Fruit fly (Drosophila melanogaster) whole organism, embryonic: ENCODE results near the gene osp.
A peak's percentile ranks its signal among the peaks of the same experiment; 100 is the strongest.

Experiments used
- Adf1 ChIP-seq: fragments of 200-800 bp; sonication (Bioruptor generic); IDR thresholded peaks from 2 replicates; pipeline ENCODE4 v1.3.6; 2022; ENCODE audit warnings: missing biosample characterization, missing genetic modification characterization
- Bdp1 ChIP-seq: fragments of 200-800 bp; sonication (Bioruptor generic); optimal IDR thresholded peaks from 3 replicates; lab custom pipeline; 2016; ENCODE audit warnings: missing biosample characterization, missing genetic modification characterization
- CG10147 ChIP-seq: fragments of 200-800 bp; sonication (Bioruptor generic); optimal IDR thresholded peaks from 2 replicates; lab custom pipeline; 2019; ENCODE audit warnings: missing biosample characterization, mild to moderate bottlenecking, missing genetic modification characterization, moderate library complexity
- CG10209 ChIP-seq: fragments of 200-800 bp; sonication (Bioruptor generic); optimal IDR thresholded peaks from 3 replicates; lab custom pipeline; 2017; ENCODE audit warnings: missing biosample characterization, mild to moderate bottlenecking, missing genetic modification characterization, missing genetic modification reagents
- CG10654 ChIP-seq: fragments of 200-800 bp; sonication (Bioruptor generic); optimal IDR thresholded peaks from 2 replicates; lab custom pipeline; 2016; ENCODE audit warnings: missing biosample characterization, missing genetic modification characterization
- CG10959 ChIP-seq: fragments of 200-800 bp; sonication (Bioruptor generic); IDR thresholded peaks from 2 replicates; pipeline ENCODE4 v1.3.6; 2022; ENCODE audit warnings: missing biosample characterization, missing genetic modification characterization
- CG13424 ChIP-seq: fragments of 200-800 bp; sonication (Bioruptor generic); optimal IDR thresholded peaks from 2 replicates; lab custom pipeline; 2019; ENCODE audit warnings: missing biosample characterization, mild to moderate bottlenecking, missing genetic modification characterization, moderate library complexity
- CG13775 ChIP-seq: fragments of 200-800 bp; sonication (Bioruptor generic); optimal IDR thresholded peaks from 3 replicates; lab custom pipeline; 2017; ENCODE audit warnings: missing biosample characterization, mild to moderate bottlenecking, missing genetic modification characterization
- CG1603 ChIP-seq: fragments of 200-800 bp; sonication (Bioruptor generic); optimal IDR thresholded peaks from 2 replicates; lab custom pipeline; 2019; ENCODE audit warnings: missing biosample characterization, mild to moderate bottlenecking, missing genetic modification characterization, moderate library complexity
- CG17361 ChIP-seq: fragments of 200-800 bp; sonication (Bioruptor generic); IDR thresholded peaks from 3 replicates; pipeline ENCODE4 v1.3.6; 2022; ENCODE audit warnings: missing biosample characterization, missing genetic modification characterization
- CG1792 ChIP-seq: fragments of 200-800 bp; sonication (Bioruptor generic); optimal IDR thresholded peaks from 2 replicates; lab custom pipeline; 2016; ENCODE audit warnings: missing biosample characterization, missing genetic modification characterization
- CG18764 ChIP-seq: fragments of 200-800 bp; sonication (Bioruptor generic); optimal IDR thresholded peaks from 3 replicates; lab custom pipeline; 2016; ENCODE audit warnings: missing biosample characterization, missing genetic modification characterization
- CG2889 ChIP-seq: fragments of 200-800 bp; sonication (Bioruptor generic); IDR thresholded peaks from 3 replicates; pipeline ENCODE4 v1.3.6; 2022; ENCODE audit warnings: missing biosample characterization, missing genetic modification characterization
- CG31224 ChIP-seq: fragments of 200-800 bp; sonication (Bioruptor generic); IDR thresholded peaks from 2 replicates; pipeline ENCODE4 v1.3.6; 2022; ENCODE audit warnings: missing biosample characterization, missing genetic modification characterization
- CG31441 ChIP-seq: fragments of 200-800 bp; sonication (Bioruptor generic); IDR thresholded peaks from 2 replicates; pipeline ENCODE4 v1.3.6; 2022; ENCODE audit warnings: missing biosample characterization, missing genetic modification characterization
- CG3407 ChIP-seq: fragments of 200-800 bp; sonication (Bioruptor generic); optimal IDR thresholded peaks from 2 replicates; lab custom pipeline; 2018; ENCODE audit warnings: missing biosample characterization, mild to moderate bottlenecking, missing genetic modification characterization
- CG3995 ChIP-seq: fragments of 200-800 bp; sonication (Bioruptor generic); optimal IDR thresholded peaks from 3 replicates; lab custom pipeline; 2016; ENCODE audit warnings: missing biosample characterization, missing genetic modification characterization
- CG4617 ChIP-seq: fragments of 200-800 bp; sonication (Bioruptor generic); optimal IDR thresholded peaks from 3 replicates; lab custom pipeline; 2016; ENCODE audit warnings: missing biosample characterization, missing genetic modification characterization, borderline replicate concordance
- CG5180 ChIP-seq: fragments of 200-800 bp; sonication (Bioruptor generic); optimal IDR thresholded peaks from 3 replicates; lab custom pipeline; 2017; ENCODE audit warnings: missing biosample characterization, missing genetic modification characterization, mild to moderate bottlenecking, moderate library complexity, missing genetic modification reagents
- CG8478 ChIP-seq: fragments of >200 bp; optimal IDR thresholded peaks from 2 replicates; lab custom pipeline; 2018
- CG9215 ChIP-seq: fragments of 200-800 bp; sonication (Bioruptor generic); IDR thresholded peaks from 2 replicates; pipeline ENCODE4 v1.3.6; 2022; ENCODE audit warnings: missing biosample characterization, missing genetic modification characterization
- CkIIα-i1 ChIP-seq: fragments of 200-800 bp; sonication (Bioruptor generic); IDR thresholded peaks from 2 replicates; pipeline ENCODE4 v1.3.6; 2022; ENCODE audit warnings: missing biosample characterization, missing genetic modification characterization
- Dbx ChIP-seq: fragments of 200-800 bp; sonication (Bioruptor generic); IDR thresholded peaks from 3 replicates; pipeline ENCODE4 v1.3.6; 2022; ENCODE audit warnings: missing biosample characterization, missing genetic modification characterization
- Drgx ChIP-seq: fragments of 200-800 bp; sonication (Bioruptor generic); IDR thresholded peaks from 2 replicates; pipeline ENCODE4 v1.3.6; 2022; ENCODE audit warnings: missing biosample characterization, missing genetic modification characterization
- Eip74EF ChIP-seq, 2 experiments: fragments of 200-800 bp in 1 of 2; fragments of >200 bp in 1 of 2; sonication (Bioruptor generic) in 1 of 2; optimal IDR thresholded peaks; 2 replicates each; lab custom pipeline; 2017 to 2019; ENCODE audit warnings: missing biosample characterization in 2 of 2, missing genetic modification characterization in 2 of 2, mild to moderate bottlenecking in 1 of 2, moderate library complexity in 1 of 2
- Gug ChIP-seq: fragments of 200-800 bp; sonication (Bioruptor generic); IDR thresholded peaks from 4 replicates; pipeline ENCODE4 v1.3.6; 2022; ENCODE audit warnings: missing biosample characterization, missing genetic modification characterization
- H2.0 ChIP-seq: fragments of 200-800 bp; sonication (Bioruptor generic); IDR thresholded peaks from 2 replicates; pipeline ENCODE4 v1.3.6; 2022; ENCODE audit warnings: missing biosample characterization, missing genetic modification characterization
- Hr51 ChIP-seq, 2 experiments: fragments of 200-800 bp; sonication (Bioruptor generic); optimal IDR thresholded peaks; 2 replicates in 1 of 2; 3 replicates in 1 of 2; lab custom pipeline; 2016 to 2018; ENCODE audit warnings: missing biosample characterization in 2 of 2, missing genetic modification characterization in 2 of 2, mild to moderate bottlenecking in 1 of 2, moderate library complexity in 1 of 2
- MTF-1 ChIP-seq: fragments of 200-800 bp; sonication (Bioruptor generic); optimal IDR thresholded peaks from 2 replicates; lab custom pipeline; 2018; ENCODE audit warnings: missing biosample characterization, mild to moderate bottlenecking, missing genetic modification characterization, borderline replicate concordance
- Med ChIP-seq: fragments of 200-800 bp; sonication (Bioruptor generic); peaks from one replicate; lab custom pipeline; 2016; ENCODE audit warnings: missing biosample characterization, missing genetic modification characterization, mild to moderate bottlenecking, inconsistent platforms, moderate library complexity
- Nf-YC ChIP-seq: fragments of 200-800 bp; optimal IDR thresholded peaks from 3 replicates; lab custom pipeline; 2019; ENCODE audit warnings: missing biosample characterization, mild to moderate bottlenecking, missing genetic modification characterization, moderate library complexity
- Ssrp ChIP-seq: fragments of 200-800 bp; sonication (Bioruptor generic); optimal IDR thresholded peaks from 2 replicates; lab custom pipeline; 2018; ENCODE audit warnings: missing biosample characterization, mild to moderate bottlenecking, missing genetic modification characterization, moderate library complexity
- Usf ChIP-seq: fragments of 200-800 bp; sonication (Bioruptor generic); optimal IDR thresholded peaks from 2 replicates; lab custom pipeline; 2017; ENCODE audit warnings: missing genotype, missing biosample characterization, missing genetic modification characterization
- cad ChIP-seq: fragments of >200 bp; optimal IDR thresholded peaks from 2 replicates; lab custom pipeline; 2017; ENCODE audit warnings: missing biosample characterization, missing genetic modification characterization
- cato ChIP-seq: fragments of 200-800 bp; sonication (Bioruptor generic); optimal IDR thresholded peaks from 2 replicates; lab custom pipeline; 2016; ENCODE audit warnings: missing biosample characterization, missing genetic modification characterization, borderline replicate concordance
- chn ChIP-seq: fragments of 200-800 bp; sonication (Bioruptor generic); optimal IDR thresholded peaks from 2 replicates; lab custom pipeline; 2016; ENCODE audit warnings: missing biosample characterization, missing genetic modification characterization
- crp ChIP-seq, 2 experiments: fragments of 200-800 bp; sonication (Bioruptor generic); optimal IDR thresholded peaks; 2 replicates in 1 of 2; 3 replicates in 1 of 2; lab custom pipeline; 2017; ENCODE audit warnings: missing biosample characterization in 2 of 2, missing genetic modification characterization in 2 of 2, mild to moderate bottlenecking in 1 of 2, moderate library complexity in 1 of 2
- dpn ChIP-seq, 2 experiments: fragments of 200-800 bp; sonication (Bioruptor generic); optimal IDR thresholded peaks; 3 replicates each; lab custom pipeline; 2016; ENCODE audit warnings: missing biosample characterization in 2 of 2, missing genetic modification characterization in 2 of 2
- emc ChIP-seq: fragments of 200-800 bp; sonication (Bioruptor generic); optimal IDR thresholded peaks from 2 replicates; lab custom pipeline; 2016; ENCODE audit warnings: missing biosample characterization, missing genetic modification characterization
- ftz-f1 ChIP-seq: fragments of 200-800 bp; sonication (Bioruptor generic); optimal IDR thresholded peaks from 2 replicates; lab custom pipeline; 2016; ENCODE audit warnings: missing biosample characterization, missing genetic modification characterization
- h ChIP-seq: fragments of >200 bp; optimal IDR thresholded peaks from 2 replicates; lab custom pipeline; 2017
- her ChIP-seq: fragments of 200-800 bp; sonication (Bioruptor generic); optimal IDR thresholded peaks from 2 replicates; lab custom pipeline; 2016; ENCODE audit warnings: missing biosample characterization, missing genetic modification characterization
- jigr1 ChIP-seq: fragments of 200-800 bp; sonication (Bioruptor generic); IDR thresholded peaks from 3 replicates; pipeline ENCODE4 v1.3.6; 2022; ENCODE audit warnings: missing biosample characterization, missing genetic modification characterization
- ken ChIP-seq: fragments of 200-800 bp; sonication (Bioruptor generic); IDR thresholded peaks from 3 replicates; pipeline ENCODE4 v1.3.6; 2022; ENCODE audit warnings: missing biosample characterization, missing genetic modification characterization
- repo ChIP-seq: fragments of 200-800 bp; sonication (Bioruptor generic); optimal IDR thresholded peaks from 2 replicates; lab custom pipeline; 2016; ENCODE audit warnings: missing biosample characterization, missing genetic modification characterization
- slou ChIP-seq: fragments of 200-800 bp; sonication (Bioruptor generic); optimal IDR thresholded peaks from 3 replicates; lab custom pipeline; 2016; ENCODE audit warnings: missing biosample characterization, missing genetic modification characterization
- sr ChIP-seq: fragments of 200-800 bp; sonication (Bioruptor generic); IDR thresholded peaks from 3 replicates; pipeline ENCODE4 v1.3.6; 2022; ENCODE audit warnings: missing biosample characterization, missing genetic modification characterization
- stwl ChIP-seq: fragments of 200-800 bp; sonication (Bioruptor generic); optimal IDR thresholded peaks from 3 replicates; lab custom pipeline; 2018; ENCODE audit warnings: missing biosample characterization, mild to moderate bottlenecking, missing genetic modification characterization, moderate library complexity
- tap ChIP-seq: fragments of 200-800 bp; optimal IDR thresholded peaks from 3 replicates; lab custom pipeline; 2019; ENCODE audit warnings: missing biosample characterization, mild to moderate bottlenecking, missing genetic modification characterization, moderate library complexity
- trh ChIP-seq: fragments of 200-800 bp; sonication (Bioruptor generic); optimal IDR thresholded peaks from 2 replicates; lab custom pipeline; 2016; ENCODE audit warnings: missing biosample characterization, missing genetic modification characterization
- tx ChIP-seq: fragments of 200-800 bp; sonication (Bioruptor generic); optimal IDR thresholded peaks from 2 replicates; lab custom pipeline; 2016; ENCODE audit warnings: missing biosample characterization, missing genetic modification characterization
- unc-4 ChIP-seq: fragments of 200-800 bp; sonication (Bioruptor generic); IDR thresholded peaks from 2 replicates; pipeline ENCODE4 v1.3.6; 2022; ENCODE audit warnings: missing biosample characterization, missing genetic modification characterization; ENCODE audit not compliant: partially characterized antibody

The osp gene

dm6 chr2L:14701495-14701894, 12.4 kb upstream of the osp start (continued):
- TF ChIP-seq CG10209 (GFP tag; lab: Kevin White, UChicago): peak; percentile 57
- TF ChIP-seq tap (tag; lab: Kevin White, UChicago): no peak
- peak; percentile 84 for TF ChIP-seq Med (GFP tag; lab: Kevin White, UChicago)
- peak; percentile 21 for TF ChIP-seq CG4617 (GFP tag; lab: Kevin White, UChicago)
- TF ChIP-seq ftz-f1 (GFP tag; lab: Kevin White, UChicago): no peak
- peak; percentile 78 for TF ChIP-seq Ssrp (tag; lab: Kevin White, UChicago)
- peak; percentile 70 for TF ChIP-seq CG3407 (GFP tag; lab: Kevin White, UChicago)
- TF ChIP-seq h (lab: Kevin White, UChicago): no peak
- TF ChIP-seq Drgx: no peak
- no peak for TF ChIP-seq CG3995
- TF ChIP-seq MTF-1: no peak
- no peak for TF ChIP-seq Nf-YC (tag; lab: Kevin White, UChicago)
- no peak for TF ChIP-seq emc
- TF ChIP-seq CG2889 (GFP tag; lab: Robert Waterston, UW): 0 out of 3 replicates have a peak, but pooled peaks have one; percentile 34
- peak; percentile 89 for TF ChIP-seq CG1603 (tag; lab: Kevin White, UChicago)
- TF ChIP-seq Bdp1 (GFP tag; lab: Kevin White, UChicago): no peak
- peak; percentile 58 for TF ChIP-seq H2.0 (GFP tag; lab: Robert Waterston, UW)
- TF ChIP-seq chn (GFP tag; lab: Kevin White, UChicago): peak; percentile 5
- TF ChIP-seq Adf1: no peak
- TF ChIP-seq CG31224 (GFP tag; lab: Robert Waterston, UW): no peak
- TF ChIP-seq CG13424: peak; percentile 39
- TF ChIP-seq CG10654: no peak
- TF ChIP-seq trh (GFP tag; lab: Kevin White, UChicago): peak; percentile 49
- TF ChIP-seq CG1792 (GFP tag; lab: Kevin White, UChicago): no peak
- TF ChIP-seq CG17361 (GFP tag; lab: Robert Waterston, UW): no peak
- TF ChIP-seq Eip74EF (GFP tag; optimal IDR thresholded peaks at IDR 0.05; lab: Kevin White, UChicago): peak in 1 of 2 experiments; percentile 49
- peak; percentile 4 for TF ChIP-seq Usf (GFP tag; lab: Kevin White, UChicago)
- TF ChIP-seq CG13775: peak; percentile 46
- TF ChIP-seq CkIIα-i1 (GFP tag; lab: Robert Waterston, UW): no peak
- TF ChIP-seq Dbx (GFP tag; lab: Robert Waterston, UW): no peak
- TF ChIP-seq sr: 0 out of 3 replicates have a peak, but pooled peaks have one; percentile 26
- no peak for TF ChIP-seq jigr1 (GFP tag; lab: Robert Waterston, UW)
- peak; percentile 79 for TF ChIP-seq CG10959 (GFP tag; lab: Robert Waterston, UW)
- no peak for TF ChIP-seq tx (GFP tag; lab: Kevin White, UChicago)
- no peak for TF ChIP-seq stwl (tag; lab: Kevin White, UChicago)
- TF ChIP-seq her (GFP tag; lab: Kevin White, UChicago): no peak
- no peak for TF ChIP-seq cad (GFP tag; lab: Kevin White, UChicago)
- TF ChIP-seq crp (GFP tag; optimal IDR thresholded peaks at IDR 0.05; lab: Kevin White, UChicago): peak in 1 of 2 experiments; percentile 8
- peak in 1 of 2 experiments; percentile 38 for TF ChIP-seq dpn (GFP tag; optimal IDR thresholded peaks at IDR 0.05; lab: Kevin White, UChicago)
- TF ChIP-seq slou: peak; percentile 19
- TF ChIP-seq CG5180: no peak
- no peak for TF ChIP-seq cato
- no peak for TF ChIP-seq unc-4
- no peak for TF ChIP-seq CG18764 (GFP tag; lab: Kevin White, UChicago)
- no peak for TF ChIP-seq CG31441 (GFP tag; lab: Robert Waterston, UW)
- peak; percentile 28 for TF ChIP-seq CG10147 (GFP tag; lab: Kevin White, UChicago)
- TF ChIP-seq Gug (GFP tag; lab: Robert Waterston, UW): no peak
- peak; percentile 61; the same call in 2 of the 3 replicates for TF ChIP-seq ken (GFP tag; lab: Robert Waterston, UW)
- TF ChIP-seq repo: no peak
- TF ChIP-seq CG9215 (GFP tag; lab: Robert Waterston, UW): no peak
- TF ChIP-seq CG8478: no peak
- peak in 1 of 2 experiments; percentile 58 for TF ChIP-seq Hr51 (GFP tag; optimal IDR thresholded peaks at IDR 0.05; lab: Kevin White, UChicago)
